Fruit fly (Drosophila melanogaster): ENCODE measurements around the gene nAChRbeta3.

Gene nAChRbeta3

dm6 chr2L:527689-528088, 17.2 kb upstream of the nAChRbeta3 start:
- TF ChIP-seq Pif1B (GFP tag; optimal IDR thresholded peaks at IDR 0.05) (no peak), Pif1A (GFP tag; optimal IDR thresholded peaks at IDR 0.05) (no peak), CG34367 (tag; optimal IDR thresholded peaks at IDR 0.05) (no peak)

dm6 chr2L:530245-530644, 14.7 kb upstream of the nAChRbeta3 start:
- no peak for TF ChIP-seq CG12605 (GFP tag; IDR thresholded peaks at IDR 0.05)
- TF ChIP-seq gl (tag; optimal IDR thresholded peaks at IDR 0.05), result no peak
- peak; percentile 74 for TF ChIP-seq CG15710 (tag; optimal IDR thresholded peaks at IDR 0.05)
- TF ChIP-seq CG13204 (GFP tag; optimal IDR thresholded peaks at IDR 0.05), result peak; percentile 13
- no peak; the same call in 2 of the 3 replicates for TF ChIP-seq CG4496 (GFP tag; IDR thresholded peaks at IDR 0.05)
- TF ChIP-seq Pif1B (GFP tag; optimal IDR thresholded peaks at IDR 0.05), result peak; percentile 72
- TF ChIP-seq CG10348 (GFP tag; IDR thresholded peaks at IDR 0.05), result no peak
- TF ChIP-seq fd96Ca (GFP tag; IDR thresholded peaks at IDR 0.05), result peak; percentile 45; the same call in 1 of the 3 replicates
- TF ChIP-seq CG8301 (tag; optimal IDR thresholded peaks at IDR 0.05), result peak; percentile 10
- no peak for TF ChIP-seq D1 (tag; optimal IDR thresholded peaks at IDR 0.05)
- TF ChIP-seq CG34367 (tag; optimal IDR thresholded peaks at IDR 0.05), result peak; percentile 71
- TF ChIP-seq EcR (GFP tag; optimal IDR thresholded peaks at IDR 0.05), result no peak
- no peak for TF ChIP-seq CG32121 (GFP tag; IDR thresholded peaks at IDR 0.05)
- 0 out of 2 replicates have a peak, but pooled peaks have one; percentile 10 for TF ChIP-seq Ets98B (GFP tag; IDR thresholded peaks at IDR 0.05)
- peak; percentile 57 for TF ChIP-seq CG8159 (tag; optimal IDR thresholded peaks at IDR 0.05)
- peak; percentile 73 for TF ChIP-seq Pif1A (GFP tag; optimal IDR thresholded peaks at IDR 0.05)
- peak; percentile 49 for TF ChIP-seq CG14655 (GFP tag; optimal IDR thresholded peaks at IDR 0.05)
- TF ChIP-seq CG9948 (tag; optimal IDR thresholded peaks at IDR 0.05), result peak; percentile 65
- peak; percentile 57 for TF ChIP-seq CG17806 (tag; optimal IDR thresholded peaks at IDR 0.05)
- TF ChIP-seq rn (GFP tag; IDR thresholded peaks at IDR 0.05), result no peak
- TF ChIP-seq Snoo (tag; optimal IDR thresholded peaks at IDR 0.05), result peak; percentile 91

- TF ChIP-seq EcR (GFP tag; optimal IDR thresholded peaks at IDR 0.05), result peak; percentile 0
- TF ChIP-seq CG13204 (GFP tag; optimal IDR thresholded peaks at IDR 0.05), result peak; percentile 77
- no peak for TF ChIP-seq rn (GFP tag; IDR thresholded peaks at IDR 0.05)
Measured at dm6 chr2L:533734-534133, 11.2 kb upstream of the nAChRbeta3 start.

DNA sequence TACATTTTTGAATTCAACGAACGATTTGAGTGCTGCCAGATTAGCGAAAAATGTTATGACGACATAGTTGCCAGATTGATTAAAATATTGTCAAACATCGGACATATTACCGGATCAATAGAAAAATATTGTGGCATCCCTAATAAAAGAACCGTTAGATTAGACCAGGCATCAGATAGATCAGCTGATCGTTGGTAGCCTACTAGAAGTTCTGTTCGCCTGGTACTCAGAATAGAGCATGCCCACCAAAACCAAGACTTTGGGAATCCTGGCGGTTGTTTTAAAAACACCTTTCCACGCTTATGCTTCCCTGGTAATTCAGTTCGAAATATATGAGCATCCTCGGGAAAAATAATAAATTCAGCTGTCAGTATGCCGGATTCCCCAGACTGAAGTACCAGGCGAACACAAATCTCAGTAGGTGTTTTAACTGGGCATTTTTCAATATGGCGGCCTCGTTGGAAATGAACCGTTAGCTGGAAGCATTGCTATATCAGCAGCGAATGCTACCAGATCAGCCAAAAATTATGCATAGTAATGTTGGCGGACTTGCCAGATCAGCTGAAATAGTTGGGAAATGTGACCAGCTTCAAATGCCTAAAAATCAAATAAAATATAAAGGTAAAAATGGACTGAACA, 4.2 kb upstream of the nAChRbeta3 start:
- TF ChIP-seq CG8301 (tag; optimal IDR thresholded peaks at IDR 0.05), result peak; percentile 2
- no peak for TF ChIP-seq D1 (tag; optimal IDR thresholded peaks at IDR 0.05)
- peak; percentile 15; the same call in 1 of the 2 replicates for TF ChIP-seq CG32121 (GFP tag; IDR thresholded peaks at IDR 0.05)

DNA sequence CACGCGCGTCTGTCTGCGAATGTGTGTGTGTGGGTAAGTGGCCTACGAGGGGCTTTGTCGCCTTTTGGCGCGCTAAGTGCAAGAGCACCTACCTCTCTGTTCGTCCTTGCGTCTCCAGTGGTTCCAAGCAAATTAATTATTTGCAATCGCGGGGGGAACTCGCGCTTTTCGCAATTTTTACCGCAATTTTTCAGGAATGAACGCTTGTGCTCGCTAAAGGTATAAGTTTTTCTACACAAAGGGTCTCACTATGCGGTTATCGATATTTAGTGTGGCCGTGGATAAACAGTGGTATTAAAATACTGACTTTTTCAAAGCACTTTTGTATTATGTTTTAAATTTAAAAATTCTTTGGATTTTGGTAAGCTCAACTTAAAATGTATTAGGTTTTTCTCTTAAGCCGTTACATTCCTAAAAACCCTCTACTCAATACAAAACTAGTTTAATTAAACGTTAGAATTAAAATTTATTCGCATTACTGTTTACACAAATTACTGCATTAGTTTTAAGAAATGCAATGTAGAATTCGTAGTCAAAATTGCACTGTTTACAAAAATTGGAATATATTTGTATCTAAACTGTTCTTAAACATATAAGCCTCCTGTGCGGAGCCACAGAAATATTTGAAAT, 2.5 kb upstream of the nAChRbeta3 start, which contains the start of gene lwr:
TSS of gene lwr (minus strand) at position 243 of the 630 bp plus-strand sequence.
- no peak for TF ChIP-seq CG8159 (tag; optimal IDR thresholded peaks at IDR 0.05)
- TF ChIP-seq EcR (GFP tag; optimal IDR thresholded peaks at IDR 0.05), result peak; percentile 14
- no peak for TF ChIP-seq gl (tag; optimal IDR thresholded peaks at IDR 0.05)
- no peak for TF ChIP-seq fd96Ca (GFP tag; IDR thresholded peaks at IDR 0.05)
- no peak for TF ChIP-seq CG32121 (GFP tag; IDR thresholded peaks at IDR 0.05)
- TF ChIP-seq CG9948 (tag; optimal IDR thresholded peaks at IDR 0.05), result no peak
- TF ChIP-seq CG14655 (GFP tag; optimal IDR thresholded peaks at IDR 0.05), result no peak
- no peak for TF ChIP-seq CG15710 (tag; optimal IDR thresholded peaks at IDR 0.05)

dm6 chr2L:543799-544198, 1.1 kb upstream of the nAChRbeta3 start:
- TF ChIP-seq CG34367 (tag; optimal IDR thresholded peaks at IDR 0.05) (no peak), Pif1A (GFP tag; optimal IDR thresholded peaks at IDR 0.05) (no peak), Snoo (tag; optimal IDR thresholded peaks at IDR 0.05) (no peak), CG10348 (GFP tag; IDR thresholded peaks at IDR 0.05) (no peak), fd96Ca (GFP tag; IDR thresholded peaks at IDR 0.05) (no peak), Pif1B (GFP tag; optimal IDR thresholded peaks at IDR 0.05) (no peak), EcR (GFP tag; optimal IDR thresholded peaks at IDR 0.05) (no peak), CG12605 (GFP tag; IDR thresholded peaks at IDR 0.05) (no peak), gl (tag; optimal IDR thresholded peaks at IDR 0.05) (no peak), CG8159 (tag; optimal IDR thresholded peaks at IDR 0.05) (no peak), Ets98B (GFP tag; IDR thresholded peaks at IDR 0.05) (no peak), CG14655 (GFP tag; optimal IDR thresholded peaks at IDR 0.05) (no peak), CG15710 (tag; optimal IDR thresholded peaks at IDR 0.05) (no peak)

DNA sequence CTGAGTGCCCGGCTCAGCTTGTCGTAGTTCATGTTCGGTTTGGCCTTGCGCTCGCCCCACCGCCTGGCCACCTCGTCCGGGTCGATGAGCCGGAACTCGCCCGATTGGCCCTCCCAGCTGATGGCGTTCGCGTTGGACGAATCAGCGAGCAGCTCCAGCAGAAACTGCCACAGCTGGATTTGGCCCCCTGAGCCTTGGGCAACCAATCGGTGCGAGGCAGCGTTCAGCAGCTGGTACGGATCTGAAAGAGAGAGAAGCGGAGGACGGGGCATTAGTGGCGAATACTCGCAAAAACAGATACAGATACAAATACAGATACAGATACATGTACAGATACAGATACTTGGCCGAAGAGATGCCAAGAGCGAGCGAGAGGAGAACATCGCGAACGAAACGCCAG, 3.0 kb downstream of the nAChRbeta3 start:
- TF ChIP-seq CG15710 (tag; optimal IDR thresholded peaks at IDR 0.05) (no peak), EcR (GFP tag; optimal IDR thresholded peaks at IDR 0.05) (peak; percentile 26)

All from whole organism, pupa.